Worm (Caenorhabditis elegans) whole organism, young adult: ENCODE data around the gene lge-1.

Experiments
- B0336.3 ChIP-seq: fragments of 200-800 bp; sonication (Bioruptor generic); IDR thresholded peaks from 2 replicates; pipeline ENCODE4 v1.3.6; 2022; ENCODE audit warnings: missing genetic modification characterization, missing compliant biosample characterization
- F22D6.2 ChIP-seq: sonication (generic microtip); optimal IDR thresholded peaks from 2 replicates; lab custom pipeline; 2016; ENCODE audit warnings: mild to moderate bottlenecking, missing genetic modification characterization, missing compliant biosample characterization
- F49E8.2 ChIP-seq: sonication (generic microtip); optimal IDR thresholded peaks from 3 replicates; lab custom pipeline; 2017; ENCODE audit warnings: missing genetic modification characterization, mild to moderate bottlenecking, missing compliant biosample characterization, antibody characterized with exemption, moderate library complexity; ENCODE audit not compliant: insufficient read depth
- T26A5.8 ChIP-seq: sonication (generic microtip); optimal IDR thresholded peaks from 2 replicates; lab custom pipeline; 2016; ENCODE audit warnings: missing genetic modification characterization, missing compliant biosample characterization
- Y53F4B.3 ChIP-seq: fragments of 200-800 bp; sonication (Bioruptor generic); IDR thresholded peaks from 2 replicates; pipeline ENCODE4 v1.3.6; 2022; ENCODE audit warnings: missing genetic modification reagents, missing genetic modification characterization, missing compliant biosample characterization
- Y95B8A.8 ChIP-seq: fragments of 200-800 bp; sonication (Bioruptor generic); IDR thresholded peaks from 2 replicates; pipeline ENCODE4 v1.3.6; 2022; ENCODE audit warnings: missing genetic modification reagents, missing genetic modification characterization, missing compliant biosample characterization
- atf-7 ChIP-seq: sonication (generic microtip); optimal IDR thresholded peaks from 2 replicates; lab custom pipeline; 2017; ENCODE audit warnings: mild to moderate bottlenecking, missing genetic modification characterization, missing compliant biosample characterization
- cebp-1 ChIP-seq, 2 experiments: fragments of 200-800 bp in 1 of 2; sonication (Bioruptor generic) in 1 of 2; sonication (generic microtip) in 1 of 2; IDR thresholded peaks in 1 of 2; optimal IDR thresholded peaks in 1 of 2; 2 replicates each; pipeline versions ENCODE4 v1.3.6 to Lab custom; 2017 to 2022; ENCODE audit warnings: missing compliant biosample characterization in 2 of 2, missing genetic modification characterization in 2 of 2, mild to moderate bottlenecking in 1 of 2, missing genetic modification reagents in 1 of 2, moderate library complexity in 1 of 2
- ceh-40 ChIP-seq: fragments of 200-800 bp; sonication (Bioruptor generic); IDR thresholded peaks from 2 replicates; pipeline ENCODE4 v1.3.6; 2022; ENCODE audit warnings: missing genetic modification characterization, missing compliant biosample characterization
- ceh-79 ChIP-seq: sonication (generic microtip); optimal IDR thresholded peaks from 2 replicates; lab custom pipeline; 2017; ENCODE audit warnings: mild to moderate bottlenecking, missing genetic modification characterization, missing compliant biosample characterization
- die-1 ChIP-seq: sonication (generic microtip); optimal IDR thresholded peaks from 2 replicates; lab custom pipeline; 2016; ENCODE audit warnings: missing genotype, mild to moderate bottlenecking, missing genetic modification characterization, missing compliant biosample characterization
- egl-44 ChIP-seq: fragments of 200-800 bp; sonication (Bioruptor generic); IDR thresholded peaks from 2 replicates; pipeline ENCODE4 v1.3.6; 2022; ENCODE audit warnings: missing genetic modification reagents, missing genetic modification characterization, missing compliant biosample characterization
- ekl-4 ChIP-seq: fragments of 200-800 bp; sonication (Bioruptor generic); IDR thresholded peaks from 2 replicates; pipeline ENCODE4 v1.3.6; 2022; ENCODE audit warnings: missing genetic modification reagents, missing genetic modification characterization, missing compliant biosample characterization
- hmg-20 ChIP-seq: fragments of 200-800 bp; sonication (Bioruptor generic); IDR thresholded peaks from 2 replicates; pipeline ENCODE4 v1.3.6; 2022; ENCODE audit warnings: missing genetic modification reagents, missing genetic modification characterization, missing compliant biosample characterization
- hsf-1 ChIP-seq: fragments of 200-800 bp; sonication (Bioruptor generic); IDR thresholded peaks from 2 replicates; pipeline ENCODE4 v1.3.6; 2022; ENCODE audit warnings: missing genetic modification reagents, missing genetic modification characterization, missing compliant biosample characterization
- let-526 ChIP-seq: fragments of 200-800 bp; sonication (Bioruptor generic); IDR thresholded peaks from 2 replicates; pipeline ENCODE4 v1.3.6; 2022; ENCODE audit warnings: missing genetic modification reagents, missing genetic modification characterization, missing compliant biosample characterization
- lin-26 ChIP-seq: fragments of 200-800 bp; sonication (Bioruptor generic); IDR thresholded peaks from 2 replicates; pipeline ENCODE4 v1.3.6; 2022; ENCODE audit warnings: missing genetic modification reagents, missing genetic modification characterization, missing compliant biosample characterization
- lin-35 ChIP-seq, 3 experiments: fragments of 150-350 bp in 2 of 3; sonication (generic microtip) in 1 of 3; optimal IDR thresholded peaks; 2 replicates each; lab custom pipeline; 2014 to 2018; ENCODE audit warnings: missing biosample characterization in 3 of 3, missing genetic modification characterization in 3 of 3, missing genetic modification reagents in 3 of 3
- madf-10 ChIP-seq: sonication (generic microtip); optimal IDR thresholded peaks from 2 replicates; lab custom pipeline; 2016; ENCODE audit warnings: mild to moderate bottlenecking, missing genetic modification characterization, missing compliant biosample characterization
- madf-3 ChIP-seq: fragments of 200-800 bp; sonication (Bioruptor generic); IDR thresholded peaks from 2 replicates; pipeline ENCODE4 v1.3.6; 2022; ENCODE audit warnings: missing genetic modification reagents, missing genetic modification characterization, missing compliant biosample characterization
- mes-4 ChIP-seq: sonication (generic microtip); optimal IDR thresholded peaks from 2 replicates; lab custom pipeline; 2016; ENCODE audit warnings: missing genotype, missing genetic modification characterization, missing compliant biosample characterization
- nfya-2 ChIP-seq: fragments of 200-800 bp; sonication (Bioruptor generic); IDR thresholded peaks from 2 replicates; pipeline ENCODE4 v1.3.6; 2022; ENCODE audit warnings: missing genetic modification reagents, missing genetic modification characterization, missing compliant biosample characterization
- nfyb-1 ChIP-seq: fragments of 200-800 bp; sonication (Bioruptor generic); IDR thresholded peaks from 2 replicates; pipeline ENCODE4 v1.3.6; 2022; ENCODE audit warnings: missing genetic modification reagents, missing genetic modification characterization, missing compliant biosample characterization
- nhr-120 ChIP-seq: fragments of 200-800 bp; sonication (Bioruptor generic); IDR thresholded peaks from 2 replicates; pipeline ENCODE4 v1.3.6; 2022; ENCODE audit warnings: missing genetic modification characterization, missing compliant biosample characterization
- nhr-27 ChIP-seq: fragments of 200-800 bp; sonication (Bioruptor generic); optimal IDR thresholded peaks from 2 replicates; lab custom pipeline; 2018; ENCODE audit warnings: mild to moderate bottlenecking, missing genetic modification characterization, moderate library complexity, missing compliant biosample characterization
- nhr-80 ChIP-seq: sonication (generic microtip); optimal IDR thresholded peaks from 2 replicates; lab custom pipeline; 2016; ENCODE audit warnings: missing genetic modification characterization, missing compliant biosample characterization
- pbrm-1 ChIP-seq: fragments of 200-800 bp; sonication (Bioruptor generic); IDR thresholded peaks from 2 replicates; pipeline ENCODE4 v1.3.6; 2022; ENCODE audit warnings: missing genetic modification reagents, missing genetic modification characterization, missing compliant biosample characterization
- rcor-1 ChIP-seq: fragments of 200-800 bp; sonication (Bioruptor generic); IDR thresholded peaks from 2 replicates; pipeline ENCODE4 v1.3.6; 2022; ENCODE audit warnings: missing genetic modification reagents, missing genetic modification characterization, missing compliant biosample characterization
- rpc-1 ChIP-seq, 2 experiments: fragments of 150-350 bp in 1 of 2; sonication (generic microtip) in 1 of 2; optimal IDR thresholded peaks; 2 replicates each; lab custom pipeline; 2014 to 2018; ENCODE audit warnings: missing biosample characterization in 1 of 2, missing genetic modification characterization in 1 of 2, missing genetic modification reagents in 1 of 2, missing genotype in 1 of 2
- sdz-38 ChIP-seq: sonication (generic microtip); optimal IDR thresholded peaks from 2 replicates; lab custom pipeline; 2016; ENCODE audit warnings: missing genotype, missing genetic modification characterization, missing compliant biosample characterization
- snpc-3.4 ChIP-seq: sonication (generic microtip); optimal IDR thresholded peaks from 2 replicates; lab custom pipeline; 2017; ENCODE audit warnings: missing genetic modification characterization, mild to moderate bottlenecking, missing compliant biosample characterization, antibody characterized with exemption, moderate library complexity, missing genotype, missing genetic modification reagents
- tbx-9 ChIP-seq: sonication (generic microtip); optimal IDR thresholded peaks from 2 replicates; lab custom pipeline; 2016; ENCODE audit warnings: borderline replicate concordance, missing genetic modification characterization, inconsistent platforms, missing compliant biosample characterization
- unc-130 ChIP-seq: sonication (generic microtip); optimal IDR thresholded peaks from 2 replicates; lab custom pipeline; 2016; ENCODE audit warnings: missing genetic modification reagents, missing genetic modification characterization, missing compliant biosample characterization

Gene lge-1

DNA sequence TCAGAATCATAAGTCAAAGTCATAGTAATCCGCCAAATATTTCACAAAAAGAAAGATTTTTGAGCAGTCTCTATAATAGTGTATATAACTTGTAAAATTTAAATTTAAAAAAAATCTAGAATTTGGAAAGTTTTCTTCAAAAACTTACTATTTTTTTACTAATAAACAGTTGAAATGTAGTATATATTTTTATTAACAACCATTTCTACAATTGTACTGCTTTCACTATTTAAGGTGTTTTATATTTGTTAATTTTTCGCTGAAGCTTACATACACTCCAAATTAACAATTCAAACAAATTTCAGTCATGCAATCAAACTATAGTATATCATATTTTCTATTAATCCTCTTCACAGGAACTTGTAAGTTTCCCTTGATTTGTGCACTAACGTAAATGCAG, at the start of gene lge-1:
lge-1 (plus strand) TSS at position 301 of the 400 bp plus-strand sequence.
- TF ChIP-seq nfya-2 (GFP tag; lab: Robert Waterston, UW) = no peak
- TF ChIP-seq sdz-38 = no peak
- no peak for TF ChIP-seq ceh-79 (tag; lab: Kevin White, UChicago)
- no peak for TF ChIP-seq mes-4 (tag; lab: Kevin White, UChicago)
- no peak for TF ChIP-seq ekl-4 (GFP tag; lab: Robert Waterston, UW)
- no peak for TF ChIP-seq nhr-80 (tag; lab: Kevin White, UChicago)

DNA sequence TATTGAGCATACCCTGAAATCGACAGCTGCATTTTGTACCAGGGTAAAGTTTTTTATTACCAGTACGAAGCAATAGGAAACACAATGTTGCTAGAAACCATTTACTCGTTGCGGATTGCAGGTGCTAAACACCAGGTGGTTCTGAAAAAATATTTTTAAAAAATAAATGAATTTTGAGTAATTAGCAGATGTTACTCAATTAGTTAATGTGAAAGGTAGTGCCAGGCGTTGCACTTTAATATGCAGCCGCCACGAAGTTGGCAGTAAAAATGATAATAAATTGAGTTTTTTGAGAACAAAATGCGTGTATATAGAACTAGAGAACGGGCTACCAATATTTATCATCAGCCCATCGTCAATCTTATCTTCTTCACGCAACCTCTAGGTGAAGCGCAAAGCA, 46.7 kb upstream of the lge-1 start, which contains the start of gene nstp-9:
nstp-9 (minus strand) TSS at position 101 of the 400 bp plus-strand sequence.
- TF ChIP-seq atf-7 (tag; lab: Kevin White, UChicago) (no peak), F49E8.2 (tag; lab: Kevin White, UChicago) (no peak), hmg-20 (GFP tag; lab: Robert Waterston, UW) (no peak), T26A5.8 (no peak), hsf-1 (GFP tag; lab: Robert Waterston, UW) (no peak), rcor-1 (no peak), egl-44 (GFP tag; lab: Robert Waterston, UW) (no peak), cebp-1 (GFP tag; IDR thresholded peaks at IDR 0.05; lab: Robert Waterston, UW) (no peak), cebp-1 (tag; optimal IDR thresholded peaks at IDR 0.05; lab: Kevin White, UChicago) (no peak), madf-3 (GFP tag; lab: Robert Waterston, UW) (no peak), ceh-40 (GFP tag; lab: Robert Waterston, UW) (no peak), die-1 (tag; lab: Kevin White, UChicago) (no peak), snpc-3.4 (tag; lab: Kevin White, UChicago) (no peak), lin-35 (GFP tag; optimal IDR thresholded peaks at IDR 0.05; lab: Kevin White, UChicago) (no peak), nhr-120 (GFP tag; lab: Robert Waterston, UW) (no peak)
- TF ChIP-seq, all 124 proteins: peak for 0

DNA sequence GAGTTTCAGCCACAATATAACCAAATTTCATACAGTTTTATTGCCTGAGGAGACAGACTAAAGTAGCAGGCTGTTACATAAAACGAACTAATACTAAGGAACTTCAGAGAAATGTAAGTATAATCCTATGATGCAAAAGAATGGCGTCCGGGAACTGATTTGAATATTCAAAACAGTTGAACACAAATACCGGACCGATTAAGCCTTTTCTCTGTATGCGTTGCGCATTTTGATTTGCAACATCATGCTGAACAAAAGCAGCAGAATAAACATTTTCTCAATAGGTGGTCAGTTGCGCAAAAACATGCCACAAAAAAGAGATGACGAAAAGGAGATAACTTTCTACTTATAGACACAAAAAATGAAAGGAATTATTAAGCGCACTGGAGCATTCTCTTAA, 42.3 kb upstream of the lge-1 start:
- no peak for TF ChIP-seq B0336.3 (GFP tag; lab: Robert Waterston, UW)
- TF ChIP-seq nfyb-1 (GFP tag; lab: Robert Waterston, UW) = no peak
- no peak for TF ChIP-seq Y53F4B.3 (GFP tag; lab: Robert Waterston, UW)
- no peak for TF ChIP-seq let-526 (GFP tag; lab: Robert Waterston, UW)
- no peak for TF ChIP-seq nhr-27 (tag; lab: Kevin White, UChicago)
- TF ChIP-seq Y95B8A.8 (GFP tag; lab: Robert Waterston, UW) = no peak
- no peak for TF ChIP-seq F22D6.2
- TF ChIP-seq tbx-9 (tag; lab: Kevin White, UChicago) = no peak
- TF ChIP-seq pbrm-1 (GFP tag; lab: Robert Waterston, UW) = no peak

DNA sequence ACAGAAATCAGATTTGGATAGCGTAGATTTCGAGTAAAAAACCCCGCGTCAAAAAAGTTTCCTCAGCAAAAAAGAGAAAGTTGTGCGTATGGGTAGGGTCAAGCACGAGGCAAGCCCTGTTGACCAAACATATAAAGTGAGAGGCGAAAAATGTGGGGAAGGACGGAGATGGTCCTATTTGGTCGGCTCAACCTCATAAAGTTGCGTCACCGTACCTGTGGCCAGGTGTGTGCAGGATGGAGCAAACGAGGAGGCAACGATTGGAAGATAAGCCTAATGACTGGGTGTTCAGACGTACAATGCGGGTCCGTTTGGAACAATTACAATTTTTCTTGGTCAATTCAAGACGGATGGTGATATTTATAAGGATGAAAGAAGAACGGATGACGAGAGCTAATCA, 39.2 kb upstream of the lge-1 start:
- TF ChIP-seq Y95B8A.8 (GFP tag; lab: Robert Waterston, UW) (no peak), lin-26 (no peak), lin-35 (GFP tag; optimal IDR thresholded peaks at IDR 0.05; lab: Kevin White, UChicago) (no peak), rpc-1 (optimal IDR thresholded peaks at IDR 0.05; lab: Kevin White, UChicago) (no peak), rpc-1 (tag; optimal IDR thresholded peaks at IDR 0.05; lab: Kevin White, UChicago) (no peak), Y53F4B.3 (GFP tag; lab: Robert Waterston, UW) (no peak), madf-10 (tag; lab: Kevin White, UChicago) (no peak), unc-130 (GFP tag; lab: Kevin White, UChicago) (no peak), tbx-9 (tag; lab: Kevin White, UChicago) (no peak)
